Fruit fly (Drosophila melanogaster) whole organism, embryonic: ENCODE results near the gene CG6983.

Experiments
- CG10209 ChIP-seq: fragments of 200-800 bp; sonication (Bioruptor generic); optimal IDR thresholded peaks from 3 replicates; lab custom pipeline; 2017; ENCODE audit warnings: missing biosample characterization, mild to moderate bottlenecking, missing genetic modification characterization, missing genetic modification reagents
- CG10321 ChIP-seq: fragments of 200-800 bp; sonication (Bioruptor generic); IDR thresholded peaks from 2 replicates; pipeline ENCODE4 v1.3.6; 2022; ENCODE audit warnings: missing biosample characterization, missing genetic modification characterization
- CG10979 ChIP-seq: fragments of 200-800 bp; sonication (Bioruptor generic); optimal IDR thresholded peaks from 2 replicates; lab custom pipeline; 2018; ENCODE audit warnings: missing biosample characterization, mild to moderate bottlenecking, missing genetic modification characterization, moderate library complexity
- CG11456 ChIP-seq: fragments of 200-800 bp; sonication (Bioruptor generic); IDR thresholded peaks from 3 replicates; pipeline ENCODE4 v1.3.6; 2022; ENCODE audit warnings: missing biosample characterization, missing genetic modification characterization
- CG11723 ChIP-seq: fragments of 200-800 bp; sonication (Bioruptor generic); optimal IDR thresholded peaks from 2 replicates; lab custom pipeline; 2017; ENCODE audit warnings: missing biosample characterization, mild to moderate bottlenecking, missing genetic modification characterization
- CG12155 ChIP-seq: fragments of 200-800 bp; sonication (Bioruptor generic); optimal IDR thresholded peaks from 3 replicates; lab custom pipeline; 2016; ENCODE audit warnings: missing biosample characterization, missing genetic modification characterization
- CG14441 ChIP-seq: fragments of 200-800 bp; sonication (Bioruptor generic); IDR thresholded peaks from 2 replicates; pipeline ENCODE4 v1.3.6; 2022; ENCODE audit warnings: missing biosample characterization, missing genetic modification characterization
- CG15011 ChIP-seq: fragments of 200-800 bp; sonication (Bioruptor generic); optimal IDR thresholded peaks from 3 replicates; lab custom pipeline; 2018; ENCODE audit warnings: missing biosample characterization, mild to moderate bottlenecking, missing genetic modification characterization
- CG1529 ChIP-seq: fragments of 200-800 bp; sonication (Bioruptor generic); optimal IDR thresholded peaks from 3 replicates; lab custom pipeline; 2018; ENCODE audit warnings: missing biosample characterization, missing genetic modification characterization
- CG17385 ChIP-seq: fragments of 200-800 bp; sonication (Bioruptor generic); optimal IDR thresholded peaks from 3 replicates; lab custom pipeline; 2018; ENCODE audit warnings: missing biosample characterization, mild to moderate bottlenecking, missing genetic modification characterization
- CG30403 ChIP-seq: fragments of 200-800 bp; sonication (Bioruptor generic); optimal IDR thresholded peaks from 3 replicates; lab custom pipeline; 2016; ENCODE audit warnings: missing biosample characterization, missing genetic modification characterization
- CG3163 ChIP-seq: fragments of 200-800 bp; sonication (Bioruptor generic); optimal IDR thresholded peaks from 3 replicates; lab custom pipeline; 2016; ENCODE audit warnings: missing biosample characterization, missing genetic modification characterization
- CG34224 ChIP-seq: fragments of 200-800 bp; sonication (Bioruptor generic); IDR thresholded peaks from 3 replicates; pipeline ENCODE4 v1.3.6; 2022; ENCODE audit warnings: missing biosample characterization, missing genetic modification characterization; ENCODE audit not compliant: partially characterized antibody
- CG3847 ChIP-seq: fragments of 200-800 bp; sonication (Bioruptor generic); IDR thresholded peaks from 2 replicates; pipeline ENCODE4 v1.3.6; 2022; ENCODE audit warnings: missing biosample characterization, missing genetic modification characterization
- CG7372 ChIP-seq: fragments of 200-800 bp; sonication (Bioruptor generic); IDR thresholded peaks from 2 replicates; pipeline ENCODE4 v1.3.6; 2022; ENCODE audit warnings: missing biosample characterization, missing genetic modification characterization
- CG7839 ChIP-seq: fragments of 200-800 bp; sonication (Bioruptor generic); optimal IDR thresholded peaks from 3 replicates; lab custom pipeline; 2018; ENCODE audit warnings: missing biosample characterization, mild to moderate bottlenecking, missing genetic modification characterization, moderate library complexity
- CG7987 ChIP-seq: fragments of 200-800 bp; sonication (Bioruptor generic); optimal IDR thresholded peaks from 2 replicates; lab custom pipeline; 2018; ENCODE audit warnings: missing biosample characterization, mild to moderate bottlenecking, missing genetic modification characterization, moderate library complexity
- CG8089 ChIP-seq: fragments of 200-800 bp; sonication (Bioruptor generic); optimal IDR thresholded peaks from 3 replicates; lab custom pipeline; 2016; ENCODE audit warnings: missing biosample characterization, missing genetic modification characterization
- CG8281 ChIP-seq: fragments of 200-800 bp; sonication (Bioruptor generic); optimal IDR thresholded peaks from 2 replicates; lab custom pipeline; 2018; ENCODE audit warnings: missing biosample characterization, mild to moderate bottlenecking, missing genetic modification characterization, moderate library complexity
- CG8924 ChIP-seq: fragments of 200-800 bp; optimal IDR thresholded peaks from 3 replicates; lab custom pipeline; 2019; ENCODE audit warnings: missing biosample characterization, mild to moderate bottlenecking, missing genetic modification characterization, moderate library complexity
- CG9797 ChIP-seq: fragments of 200-800 bp; sonication (Bioruptor generic); optimal IDR thresholded peaks from 3 replicates; lab custom pipeline; 2018; ENCODE audit warnings: missing biosample characterization, mild to moderate bottlenecking, missing genetic modification characterization
- CG9876 ChIP-seq: fragments of 200-800 bp; sonication (Bioruptor generic); optimal IDR thresholded peaks from 2 replicates; lab custom pipeline; 2016; ENCODE audit warnings: missing biosample characterization, missing genetic modification characterization
- CoRest ChIP-seq: fragments of 200-800 bp; sonication (Bioruptor generic); optimal IDR thresholded peaks from 3 replicates; lab custom pipeline; 2018; ENCODE audit warnings: missing biosample characterization, mild to moderate bottlenecking, missing genetic modification characterization, moderate library complexity
- Drgx ChIP-seq: fragments of 200-800 bp; sonication (Bioruptor generic); IDR thresholded peaks from 2 replicates; pipeline ENCODE4 v1.3.6; 2022; ENCODE audit warnings: missing biosample characterization, missing genetic modification characterization
- Ets97D ChIP-seq: fragments of 200-800 bp; sonication (Bioruptor generic); optimal IDR thresholded peaks from 3 replicates; lab custom pipeline; 2016; ENCODE audit warnings: missing biosample characterization, missing genetic modification characterization
- Mrtf ChIP-seq: fragments of 200-800 bp; sonication (Bioruptor generic); IDR thresholded peaks from 3 replicates; pipeline ENCODE4 v1.3.6; 2022; ENCODE audit warnings: missing biosample characterization, missing genetic modification characterization
- Myb ChIP-seq: fragments of 200-800 bp; sonication (Bioruptor generic); optimal IDR thresholded peaks from 2 replicates; lab custom pipeline; 2016; ENCODE audit warnings: missing biosample characterization, missing genetic modification characterization
- NC2α ChIP-seq: fragments of 200-800 bp; sonication (Bioruptor generic); optimal IDR thresholded peaks from 2 replicates; lab custom pipeline; 2016; ENCODE audit warnings: missing biosample characterization, missing genetic modification characterization
- Neu2 ChIP-seq: fragments of 200-800 bp; sonication (Bioruptor generic); optimal IDR thresholded peaks from 3 replicates; lab custom pipeline; 2016; ENCODE audit warnings: missing biosample characterization, missing genetic modification characterization, borderline replicate concordance
- Nf-YA ChIP-seq: fragments of 200-800 bp; sonication (Bioruptor generic); IDR thresholded peaks from 2 replicates; pipeline ENCODE4 v1.3.6; 2022; ENCODE audit warnings: missing biosample characterization, missing genetic modification characterization
- Ptx1 ChIP-seq: fragments of 200-800 bp; sonication (Bioruptor generic); IDR thresholded peaks from 2 replicates; pipeline ENCODE4 v1.3.6; 2022; ENCODE audit warnings: missing biosample characterization, missing genetic modification characterization
- Rfx ChIP-seq: fragments of 200-800 bp; sonication (Bioruptor generic); IDR thresholded peaks from 2 replicates; pipeline ENCODE4 v1.3.6; 2022; ENCODE audit warnings: missing biosample characterization, missing genetic modification characterization
- Side ChIP-seq: fragments of 200-800 bp; sonication (Bioruptor generic); optimal IDR thresholded peaks from 2 replicates; lab custom pipeline; 2016; ENCODE audit warnings: missing biosample characterization, missing genetic modification characterization
- Sin3A ChIP-seq: fragments of >200 bp; optimal IDR thresholded peaks from 2 replicates; lab custom pipeline; 2018
- Sry-β ChIP-seq: fragments of 200-800 bp; sonication (Bioruptor generic); optimal IDR thresholded peaks from 2 replicates; lab custom pipeline; 2018; ENCODE audit warnings: missing biosample characterization, mild to moderate bottlenecking, missing genetic modification characterization, moderate library complexity
- ci ChIP-seq: fragments of 200-800 bp; sonication (Bioruptor generic); IDR thresholded peaks from 3 replicates; pipeline ENCODE4 v1.3.6; 2022; ENCODE audit warnings: missing biosample characterization, missing genetic modification characterization
- da ChIP-seq: fragments of 200-800 bp; sonication (Bioruptor generic); optimal IDR thresholded peaks from 2 replicates; lab custom pipeline; 2016; ENCODE audit warnings: missing biosample characterization, missing genetic modification characterization
- kay ChIP-seq: fragments of 200-800 bp; sonication (Bioruptor generic); optimal IDR thresholded peaks from 2 replicates; lab custom pipeline; 2016; ENCODE audit warnings: missing biosample characterization, missing genetic modification characterization
- knrl ChIP-seq: fragments of 200-800 bp; sonication (Bioruptor generic); IDR thresholded peaks from 3 replicates; pipeline ENCODE4 v1.3.6; 2022; ENCODE audit warnings: missing biosample characterization, missing genetic modification characterization; ENCODE audit not compliant: partially characterized antibody
- mam ChIP-seq: fragments of 200-800 bp; sonication (Bioruptor generic); optimal IDR thresholded peaks from 3 replicates; lab custom pipeline; 2016; ENCODE audit warnings: missing biosample characterization, missing genetic modification characterization
- mirr ChIP-seq: fragments of 200-800 bp; sonication (Bioruptor generic); optimal IDR thresholded peaks from 3 replicates; lab custom pipeline; 2018; ENCODE audit warnings: missing biosample characterization, mild to moderate bottlenecking, missing genetic modification characterization
- sd ChIP-seq: fragments of 200-800 bp; sonication (Bioruptor generic); optimal IDR thresholded peaks from 3 replicates; lab custom pipeline; 2018; ENCODE audit warnings: missing biosample characterization, mild to moderate bottlenecking, missing genetic modification characterization, moderate library complexity
- shn ChIP-seq: fragments of 200-800 bp; sonication (Bioruptor generic); optimal IDR thresholded peaks from 3 replicates; lab custom pipeline; 2016; ENCODE audit warnings: missing biosample characterization, missing genetic modification characterization
- slou ChIP-seq: fragments of 200-800 bp; sonication (Bioruptor generic); optimal IDR thresholded peaks from 3 replicates; lab custom pipeline; 2016; ENCODE audit warnings: missing biosample characterization, missing genetic modification characterization
- sna ChIP-seq: fragments of 200-800 bp; sonication (Bioruptor generic); IDR thresholded peaks from 2 replicates; pipeline ENCODE4 v1.3.6; 2022; ENCODE audit warnings: missing biosample characterization, missing genetic modification characterization; ENCODE audit not compliant: partially characterized antibody
- sqz ChIP-seq: fragments of 200-800 bp; sonication (Bioruptor generic); optimal IDR thresholded peaks from 3 replicates; lab custom pipeline; 2018; ENCODE audit warnings: missing biosample characterization, mild to moderate bottlenecking, missing genetic modification characterization
- tio ChIP-seq: fragments of 200-800 bp; sonication (Bioruptor generic); optimal IDR thresholded peaks from 2 replicates; lab custom pipeline; 2017; ENCODE audit warnings: missing biosample characterization, missing genetic modification characterization, inconsistent platforms
- vfl ChIP-seq: fragments of 200-800 bp; sonication (Bioruptor generic); optimal IDR thresholded peaks from 2 replicates; lab custom pipeline; 2016; ENCODE audit warnings: missing biosample characterization, missing genetic modification characterization
- wor ChIP-seq: fragments of 200-800 bp; sonication (Bioruptor generic); IDR thresholded peaks from 2 replicates; pipeline ENCODE4 v1.3.6; 2022; ENCODE audit warnings: missing biosample characterization, missing genetic modification characterization
- yki ChIP-seq: fragments of >200 bp; optimal IDR thresholded peaks from 3 replicates; lab custom pipeline; 2018
- zf30C ChIP-seq: fragments of 200-800 bp; sonication (Bioruptor generic); optimal IDR thresholded peaks from 3 replicates; lab custom pipeline; 2018; ENCODE audit warnings: missing biosample characterization, mild to moderate bottlenecking, missing genetic modification characterization

The CG6983 gene

DNA sequence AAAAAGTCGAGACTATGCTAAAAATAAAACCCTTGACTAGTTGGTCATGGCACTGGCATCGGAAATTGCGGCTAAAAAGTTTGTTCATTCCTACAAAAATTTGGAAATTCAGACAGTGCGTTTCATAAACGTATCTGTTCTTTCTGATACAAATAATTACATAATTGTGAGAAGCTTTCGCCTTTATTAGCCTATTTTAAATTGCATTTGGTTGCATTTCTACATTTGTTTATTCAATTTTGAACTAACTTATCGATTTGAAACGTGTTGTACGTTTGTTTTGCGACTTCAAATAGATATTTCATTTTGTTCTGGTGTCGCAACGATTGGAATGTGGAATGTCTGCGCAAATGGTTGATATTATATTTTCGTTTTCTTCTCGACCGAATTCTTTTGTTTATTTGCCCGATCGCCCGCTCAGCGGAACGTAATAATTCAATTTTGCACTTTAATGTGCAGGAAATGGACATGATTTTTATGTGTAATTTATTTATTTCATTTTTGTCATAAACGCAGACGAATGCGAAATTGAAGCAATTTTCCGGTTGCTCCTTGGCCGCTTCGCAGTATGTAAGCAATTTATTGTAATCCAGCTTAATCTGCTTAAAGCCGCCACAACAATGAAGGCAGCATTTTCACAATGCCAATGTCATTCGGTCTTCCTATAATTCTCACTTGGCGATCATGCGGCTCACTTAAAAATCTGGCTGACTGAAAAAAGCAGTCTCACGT, 3.0 kb downstream of the CG6983 start (continued):
- peak; percentile 72; the same call in 1 of the 3 replicates for TF ChIP-seq ci
- TF ChIP-seq mam (GFP tag; lab: Kevin White, UChicago): peak; percentile 60
- TF ChIP-seq CG14441 (GFP tag; lab: Robert Waterston, UW): 0 out of 2 replicates have a peak, but pooled peaks have one; percentile 25
- no peak for TF ChIP-seq zf30C (GFP tag; lab: Kevin White, UChicago)
- 0 out of 2 replicates have a peak, but pooled peaks have one; percentile 11 for TF ChIP-seq Ptx1 (GFP tag; lab: Robert Waterston, UW)
- TF ChIP-seq CG11723 (GFP tag; lab: Kevin White, UChicago): no peak
- no peak for TF ChIP-seq Neu2 (GFP tag; lab: Kevin White, UChicago)
- peak; percentile 71 for TF ChIP-seq CG7839 (tag; lab: Kevin White, UChicago)
- peak; percentile 46 for TF ChIP-seq tio (GFP tag; lab: Kevin White, UChicago)
- peak; percentile 57 for TF ChIP-seq CoRest (tag; lab: Kevin White, UChicago)
- peak; percentile 49; the same call in 1 of the 2 replicates for TF ChIP-seq CG3847 (GFP tag; lab: Robert Waterston, UW)
- no peak for TF ChIP-seq CG10979
- no peak for TF ChIP-seq Nf-YA
- TF ChIP-seq shn (GFP tag; lab: Kevin White, UChicago): no peak
- TF ChIP-seq CG17385 (GFP tag; lab: Kevin White, UChicago): peak; percentile 62
- TF ChIP-seq CG34224 (GFP tag; lab: Robert Waterston, UW): no peak
- no peak for TF ChIP-seq CG11456
- no peak for TF ChIP-seq CG1529 (GFP tag; lab: Kevin White, UChicago)
- TF ChIP-seq mirr (GFP tag; lab: Kevin White, UChicago): peak; percentile 58
- no peak for TF ChIP-seq Sin3A (lab: Kevin White, UChicago)
- peak; percentile 13 for TF ChIP-seq Ets97D (GFP tag; lab: Kevin White, UChicago)
- no peak for TF ChIP-seq knrl (GFP tag; lab: Robert Waterston, UW)
- TF ChIP-seq CG8924: peak; percentile 52
- no peak for TF ChIP-seq Drgx (GFP tag; lab: Robert Waterston, UW)
- peak; percentile 80 for TF ChIP-seq Rfx (GFP tag; lab: Robert Waterston, UW)
- TF ChIP-seq CG7372: no peak; the same call in 1 of the 2 replicates
- no peak for TF ChIP-seq vfl (GFP tag; lab: Kevin White, UChicago)
- TF ChIP-seq CG8089 (GFP tag; lab: Kevin White, UChicago): no peak
- TF ChIP-seq yki (lab: Kevin White, UChicago): no peak
- peak; percentile 30 for TF ChIP-seq Myb
- no peak for TF ChIP-seq CG10321 (GFP tag; lab: Robert Waterston, UW)
- TF ChIP-seq Mrtf (GFP tag; lab: Robert Waterston, UW): peak; percentile 46; the same call in 1 of the 3 replicates
- TF ChIP-seq Side (GFP tag; lab: Kevin White, UChicago): peak; percentile 26
- TF ChIP-seq Sry-β (GFP tag; lab: Kevin White, UChicago): no peak
- TF ChIP-seq slou (GFP tag; lab: Kevin White, UChicago): peak; percentile 1
- TF ChIP-seq CG30403 (GFP tag; lab: Kevin White, UChicago): peak; percentile 62
- TF ChIP-seq sna: no peak
- TF ChIP-seq NC2α (GFP tag; lab: Kevin White, UChicago): no peak
- TF ChIP-seq CG15011 (GFP tag; lab: Kevin White, UChicago): no peak
- TF ChIP-seq sd: peak; percentile 95
- TF ChIP-seq CG7987 (GFP tag; lab: Kevin White, UChicago): no peak
- TF ChIP-seq sqz: no peak
- peak; percentile 67 for TF ChIP-seq CG12155
- TF ChIP-seq CG9797 (GFP tag; lab: Kevin White, UChicago): no peak
- peak; percentile 19 for TF ChIP-seq CG10209 (GFP tag; lab: Kevin White, UChicago)
- peak; percentile 18 for TF ChIP-seq CG3163 (GFP tag; lab: Kevin White, UChicago)
- TF ChIP-seq CG9876: no peak
- no peak for TF ChIP-seq CG8281 (tag; lab: Kevin White, UChicago)
- no peak for TF ChIP-seq kay
- no peak for TF ChIP-seq da (GFP tag; lab: Kevin White, UChicago)
- no peak for TF ChIP-seq wor (GFP tag; lab: Robert Waterston, UW)
